Fruit fly (Drosophila melanogaster): ENCODE results near the gene tHMG2.

tHMG2 gene

dm6 chr3R:22491088-22491879, 1.5 kb upstream of the tHMG2 start, which contains the start of the genes CCT1 and tHMG1 (continued):
- TF ChIP-seq corto (GFP tag; optimal IDR thresholded peaks at IDR 0.05) (no peak), dpn (GFP tag; optimal IDR thresholded peaks at IDR 0.05) (peak in 1 of 2 experiments; percentile 1), tna (GFP tag; IDR thresholded peaks at IDR 0.05; ENCODE audit: partially characterized antibody) (peak; percentile 80), CG12659 (GFP tag; optimal IDR thresholded peaks at IDR 0.05) (peak; percentile 35), fu2 (GFP tag; optimal IDR thresholded peaks at IDR 0.05) (no peak), CG9727 (GFP tag; optimal IDR thresholded peaks at IDR 0.05) (no peak), klu (GFP tag; IDR thresholded peaks at IDR 0.05) (no peak), Hsf (GFP tag; optimal IDR thresholded peaks at IDR 0.05) (peak; percentile 11), CG33213 (GFP tag; optimal IDR thresholded peaks at IDR 0.05) (no peak), CG16813 (GFP tag; IDR thresholded peaks at IDR 0.05; ENCODE audit: partially characterized antibody) (peak; percentile 96), hbn (GFP tag; IDR thresholded peaks at IDR 0.05; ENCODE audit: partially characterized antibody) (peak; percentile 95), CG1024 (GFP tag; IDR thresholded peaks at IDR 0.05) (no peak), onecut (GFP tag; IDR thresholded peaks at IDR 0.05) (no peak), CG10654 (GFP tag; optimal IDR thresholded peaks at IDR 0.05) (no peak), CG31365 (tag; optimal IDR thresholded peaks at IDR 0.05) (no peak), Mad (GFP tag; optimal IDR thresholded peaks at IDR 0.05) (no peak), CG3163 (GFP tag; optimal IDR thresholded peaks at IDR 0.05) (no peak), tgo (GFP tag; IDR thresholded peaks at IDR 0.05) (no peak), Taf1 (GFP tag; IDR thresholded peaks at IDR 0.05) (no peak), CG8924 (tag; optimal IDR thresholded peaks at IDR 0.05) (no peak), kah (GFP tag; optimal IDR thresholded peaks at IDR 0.05) (no peak), CG7963 (GFP tag; IDR thresholded peaks at IDR 0.05; ENCODE audit: partially characterized antibody) (peak; percentile 79), CG8765 (GFP tag; IDR thresholded peaks at IDR 0.05) (no peak), Hmr (GFP tag; optimal IDR thresholded peaks at IDR 0.05) (no peak), CG31388 (GFP tag; optimal IDR thresholded peaks at IDR 0.05) (no peak), CG6683 (GFP tag; optimal IDR thresholded peaks at IDR 0.05) (no peak), PHDP (tag; optimal IDR thresholded peaks at IDR 0.05) (peak; percentile 14), nmo (GFP tag; optimal IDR thresholded peaks at IDR 0.05) (peak; percentile 52), CG8944 (GFP tag; optimal IDR thresholded peaks at IDR 0.05) (no peak), CG6175 (GFP tag; IDR thresholded peaks at IDR 0.05) (no peak), ken (GFP tag; IDR thresholded peaks at IDR 0.05) (no peak), sna (GFP tag; IDR thresholded peaks at IDR 0.05; ENCODE audit: partially characterized antibody) (peak; percentile 97), ERR (GFP tag; optimal IDR thresholded peaks at IDR 0.05) (no peak), CG14710 (tag; optimal IDR thresholded peaks at IDR 0.05) (peak; percentile 67), sob (GFP tag; IDR thresholded peaks at IDR 0.05) (no peak), exex (tag; optimal IDR thresholded peaks at IDR 0.05) (no peak), CG13894 (tag; optimal IDR thresholded peaks at IDR 0.05) (no peak), cg (GFP tag; optimal IDR thresholded peaks at IDR 0.05) (no peak), sug (tag; optimal IDR thresholded peaks at IDR 0.05) (peak; percentile 19), shn (GFP tag; optimal IDR thresholded peaks at IDR 0.05) (no peak), wdn (GFP tag; IDR thresholded peaks at IDR 0.05) (no peak), repo (GFP tag; optimal IDR thresholded peaks at IDR 0.05) (no peak), CG3838 (GFP tag; optimal IDR thresholded peaks at IDR 0.05) (no peak), lilli (GFP tag; optimal IDR thresholded peaks at IDR 0.05) (peak; percentile 42), chinmo (GFP tag; IDR thresholded peaks at IDR 0.05; ENCODE audit: partially characterized antibody) (peak; percentile 85; the same call in 3 of the 4 replicates), BEAF-32 (GFP tag; optimal IDR thresholded peaks at IDR 0.05) (peak; percentile 89), gcm (GFP tag; optimal IDR thresholded peaks at IDR 0.05) (no peak), ham (GFP tag; IDR thresholded peaks at IDR 0.05) (no peak), salm (tag; optimal IDR thresholded peaks at IDR 0.05) (no peak)
